Worm (Caenorhabditis elegans) whole organism, mixed stage, embryonic: Measurements from ENCODE around the gene sec-16A.1.
A peak's percentile ranks its signal among the peaks of the same experiment; 100 is the strongest.

ENCODE experiments used
- M03D4.4 ChIP-seq: sonication (generic microtip); optimal IDR thresholded peaks from 2 replicates; lab custom pipeline; 2017; ENCODE audit warnings: mild to moderate bottlenecking, missing genetic modification characterization, missing compliant biosample characterization
- bed-3 ChIP-seq: fragments of 200-800 bp; sonication (Bioruptor generic); optimal IDR thresholded peaks from 3 replicates; lab custom pipeline; 2018; ENCODE audit warnings: mild to moderate bottlenecking, missing genetic modification characterization, moderate library complexity, missing compliant biosample characterization
- blmp-1 ChIP-seq: fragments of 150-350 bp; optimal IDR thresholded peaks from 2 replicates; lab custom pipeline; 2014; ENCODE audit warnings: missing biosample characterization, missing genetic modification characterization
- ceh-39 ChIP-seq: fragments of 150-350 bp; optimal IDR thresholded peaks from 2 replicates; lab custom pipeline; 2014; ENCODE audit warnings: missing biosample characterization, missing genetic modification characterization
- ceh-43 ChIP-seq: fragments of 200-800 bp; sonication (Bioruptor generic); optimal IDR thresholded peaks from 2 replicates; lab custom pipeline; 2018; ENCODE audit warnings: mild to moderate bottlenecking, missing genetic modification characterization, moderate library complexity, missing compliant biosample characterization
- ceh-83 ChIP-seq: fragments of 200-800 bp; sonication (Bioruptor generic); optimal IDR thresholded peaks from 2 replicates; lab custom pipeline; 2018; ENCODE audit warnings: mild to moderate bottlenecking, missing genetic modification characterization, missing compliant biosample characterization
- ces-1 ChIP-seq: fragments of 150-350 bp; optimal IDR thresholded peaks from 2 replicates; lab custom pipeline; 2014; ENCODE audit warnings: missing biosample characterization, missing genetic modification reagents, missing genetic modification characterization
- cnd-1 ChIP-seq: fragments of 200-800 bp; sonication (Bioruptor generic); optimal IDR thresholded peaks from 2 replicates; lab custom pipeline; 2018; ENCODE audit warnings: mild to moderate bottlenecking, missing genetic modification characterization, missing compliant biosample characterization
- drap-1 ChIP-seq: fragments of 200-800 bp; sonication (Bioruptor generic); optimal IDR thresholded peaks from 3 replicates; lab custom pipeline; 2018; ENCODE audit warnings: mild to moderate bottlenecking, missing genetic modification characterization, missing compliant biosample characterization
- elt-1 ChIP-seq: sonication (generic microtip); optimal IDR thresholded peaks from 2 replicates; lab custom pipeline; 2017; ENCODE audit warnings: missing genetic modification characterization, mild to moderate bottlenecking, missing compliant biosample characterization, antibody characterized with exemption, moderate library complexity, borderline replicate concordance; ENCODE audit not compliant: insufficient read depth
- elt-3 ChIP-seq: fragments of 150-350 bp; optimal IDR thresholded peaks from 2 replicates; lab custom pipeline; 2014; ENCODE audit warnings: missing biosample characterization, missing genetic modification characterization
- flh-1 ChIP-seq: fragments of 200-800 bp; sonication (Bioruptor generic); optimal IDR thresholded peaks from 2 replicates; lab custom pipeline; 2018; ENCODE audit warnings: mild to moderate bottlenecking, missing genetic modification characterization, moderate library complexity, missing compliant biosample characterization
- ham-2 ChIP-seq: fragments of 200-800 bp; sonication (Bioruptor generic); optimal IDR thresholded peaks from 2 replicates; lab custom pipeline; 2018; ENCODE audit warnings: mild to moderate bottlenecking, missing genetic modification characterization, missing compliant biosample characterization
- hlh-1 ChIP-seq: fragments of 150-350 bp; optimal IDR thresholded peaks from 2 replicates; lab custom pipeline; 2014; ENCODE audit warnings: missing biosample characterization, missing genetic modification reagents, missing genetic modification characterization
- lin-13 ChIP-seq: fragments of 150-350 bp; optimal IDR thresholded peaks from 2 replicates; lab custom pipeline; 2014; ENCODE audit warnings: missing biosample characterization, missing genetic modification characterization
- lin-32 ChIP-seq: fragments of 200-800 bp; sonication (Bioruptor generic); optimal IDR thresholded peaks from 2 replicates; lab custom pipeline; 2018; ENCODE audit warnings: mild to moderate bottlenecking, missing genetic modification characterization, missing compliant biosample characterization
- lsy-2 ChIP-seq: fragments of 150-350 bp; optimal IDR thresholded peaks from 2 replicates; lab custom pipeline; 2014; ENCODE audit warnings: missing biosample characterization, missing genetic modification characterization
- mab-5 ChIP-seq: fragments of 150-350 bp; optimal IDR thresholded peaks from 2 replicates; lab custom pipeline; 2014; ENCODE audit warnings: missing biosample characterization, missing genetic modification characterization
- mep-1 ChIP-seq: fragments of 150-350 bp; optimal IDR thresholded peaks from 2 replicates; lab custom pipeline; 2017; ENCODE audit warnings: missing biosample characterization, missing genetic modification reagents, missing genetic modification characterization, inconsistent platforms
- mls-2 ChIP-seq: sonication (generic microtip); optimal IDR thresholded peaks from 2 replicates; lab custom pipeline; 2016; ENCODE audit warnings: mild to moderate bottlenecking, missing genetic modification characterization, moderate library complexity, missing compliant biosample characterization
- nhr-12 ChIP-seq: fragments of 150-350 bp; optimal IDR thresholded peaks from 2 replicates; lab custom pipeline; 2014; ENCODE audit warnings: missing biosample characterization, missing genetic modification characterization
- nhr-2 ChIP-seq: fragments of 150-350 bp; optimal IDR thresholded peaks from 2 replicates; lab custom pipeline; 2014; ENCODE audit warnings: missing biosample characterization, missing genetic modification characterization
- nhr-28 ChIP-seq: fragments of 150-350 bp; optimal IDR thresholded peaks from 2 replicates; lab custom pipeline; 2014; ENCODE audit warnings: missing biosample characterization, missing genetic modification characterization
- nhr-76 ChIP-seq: sonication (generic microtip); optimal IDR thresholded peaks from 2 replicates; lab custom pipeline; 2017; ENCODE audit warnings: missing biosample characterization, missing genetic modification characterization
- pha-4 ChIP-seq: fragments of 150-350 bp; optimal IDR thresholded peaks from 2 replicates; lab custom pipeline; 2018; ENCODE audit warnings: missing biosample characterization, missing genetic modification reagents, missing genetic modification characterization
- snpc-4 ChIP-seq: fragments of 150-350 bp; optimal IDR thresholded peaks from 2 replicates; lab custom pipeline; 2014; ENCODE audit warnings: missing biosample characterization, missing genetic modification characterization
- sptf-1 ChIP-seq: sonication (generic microtip); optimal IDR thresholded peaks from 2 replicates; lab custom pipeline; 2017; ENCODE audit warnings: mild to moderate bottlenecking, missing genetic modification characterization, moderate library complexity, missing compliant biosample characterization
- tbx-8 ChIP-seq: fragments of 200-800 bp; sonication (Bioruptor generic); optimal IDR thresholded peaks from 2 replicates; lab custom pipeline; 2018; ENCODE audit warnings: mild to moderate bottlenecking, missing genetic modification characterization, moderate library complexity, missing compliant biosample characterization
- unc-120 ChIP-seq: sonication (generic microtip); optimal IDR thresholded peaks from 2 replicates; lab custom pipeline; 2017; ENCODE audit warnings: missing genetic modification characterization, missing compliant biosample characterization; ENCODE audit not compliant: poor library complexity, severe bottlenecking
- unc-62 ChIP-seq: fragments of 150-350 bp; optimal IDR thresholded peaks from 2 replicates; lab custom pipeline; 2014; ENCODE audit warnings: missing biosample characterization, missing genetic modification reagents, missing genetic modification characterization
- zip-8 ChIP-seq: fragments of 150-350 bp; optimal IDR thresholded peaks from 2 replicates; lab custom pipeline; 2014; ENCODE audit warnings: missing biosample characterization, missing genetic modification characterization
- ztf-11 ChIP-seq: fragments of 150-350 bp; optimal IDR thresholded peaks from 2 replicates; lab custom pipeline; 2014; ENCODE audit warnings: missing biosample characterization, missing genetic modification characterization

Gene sec-16A.1

DNA sequence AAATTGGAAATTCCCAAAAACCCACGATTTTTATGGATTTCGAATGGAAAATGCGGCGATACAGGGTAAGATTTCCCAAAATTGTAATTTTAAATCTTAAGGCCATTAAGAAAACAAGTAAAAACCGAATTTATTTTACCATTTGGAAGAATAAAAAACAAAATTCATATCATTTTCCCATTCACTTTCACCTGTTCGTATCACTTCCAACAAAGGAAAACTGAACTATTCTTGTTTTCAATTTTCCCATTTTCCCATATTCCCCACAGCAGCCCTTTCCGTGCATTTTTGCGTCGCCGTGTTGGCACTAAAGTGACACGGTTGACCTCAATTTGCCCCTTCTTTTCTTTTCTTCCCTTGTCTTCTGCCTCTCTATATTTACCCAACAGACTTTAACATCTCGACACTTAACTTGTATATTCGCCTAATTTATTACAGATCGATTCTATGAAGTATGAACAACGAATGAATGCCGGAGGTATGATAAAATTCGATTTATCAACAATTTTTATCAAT lies at the start of gene sec-16A.1:
TSS of gene sec-16A.1 (plus strand) at position 51 of the 516 bp plus-strand sequence.
- TF ChIP-seq nhr-2 (tag; lab: Kevin White, UChicago): peak; percentile 65
- no peak for TF ChIP-seq drap-1 (GFP tag; lab: Kevin White, UChicago)
- peak; percentile 8 for TF ChIP-seq lsy-2 (tag; lab: Kevin White, UChicago)
- no peak for TF ChIP-seq zip-8 (tag; lab: Kevin White, UChicago)

DNA sequence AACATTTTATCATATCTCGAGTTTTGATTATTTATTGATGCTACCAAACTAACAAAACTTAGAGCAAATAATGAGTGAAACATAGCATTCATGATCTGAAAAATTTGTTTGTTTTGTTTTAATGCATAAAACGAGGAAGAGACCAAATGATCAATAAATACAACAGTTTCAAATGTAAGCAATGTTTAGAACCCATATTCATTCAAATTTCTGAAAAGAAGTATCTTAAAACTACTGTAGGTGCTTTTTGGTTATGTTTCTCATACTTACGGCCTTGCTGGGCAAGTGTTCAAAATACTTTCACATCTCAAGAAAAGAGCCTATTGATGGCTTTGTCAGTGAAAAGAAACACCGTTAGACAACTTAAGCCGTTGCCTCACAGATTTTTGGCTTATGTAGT lies 47.9 kb upstream of the sec-16A.1 start, which contains the start of gene F02A9.1:
TSS of gene F02A9.1 (minus strand) at position 101 of the 400 bp plus-strand sequence.
- TF ChIP-seq ham-2 (GFP tag; lab: Kevin White, UChicago): no peak
- TF ChIP-seq, all 35 proteins: peak for 0

DNA sequence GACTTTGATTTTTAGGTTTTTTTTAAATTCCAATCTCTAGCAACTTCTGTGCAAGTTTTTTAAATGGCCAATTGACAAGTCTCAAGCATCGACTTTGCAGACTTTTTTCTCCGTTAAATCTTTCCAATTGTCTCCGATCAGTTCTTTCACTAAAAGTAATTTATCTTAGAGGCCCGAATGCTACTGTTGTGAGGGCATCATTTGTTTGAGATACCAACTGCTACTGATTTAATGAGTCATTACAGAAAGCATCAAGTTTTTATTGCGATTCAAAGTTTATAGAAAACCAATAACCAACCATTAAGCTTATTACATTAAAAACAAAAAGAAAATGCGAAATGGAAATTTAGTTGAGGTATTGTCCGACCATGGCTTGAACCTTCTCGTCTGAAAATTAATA lies 45.5 kb upstream of the sec-16A.1 start:
- TF ChIP-seq mls-2 (tag; lab: Kevin White, UChicago) (peak; percentile 2), ces-1 (no peak)
- TF ChIP-seq, all 35 proteins: peak for 1

- no peak for TF ChIP-seq nhr-76
- TF ChIP-seq hlh-1 (tag; lab: Kevin White, UChicago): peak; percentile 57
- TF ChIP-seq lin-32 (GFP tag; lab: Kevin White, UChicago): no peak
- no peak for TF ChIP-seq mep-1
- TF ChIP-seq flh-1 (GFP tag; lab: Kevin White, UChicago): no peak
- TF ChIP-seq nhr-2 (tag; lab: Kevin White, UChicago): no peak
- peak; percentile 63 for TF ChIP-seq unc-120 (tag; lab: Kevin White, UChicago)
- no peak for TF ChIP-seq zip-8 (tag; lab: Kevin White, UChicago)
- no peak for TF ChIP-seq mls-2 (tag; lab: Kevin White, UChicago)
- no peak for TF ChIP-seq elt-3 (tag; lab: Kevin White, UChicago)
- TF ChIP-seq unc-62: peak; percentile 58
- no peak for TF ChIP-seq elt-1 (tag; lab: Kevin White, UChicago)
- no peak for TF ChIP-seq blmp-1 (tag; lab: Kevin White, UChicago)
- TF ChIP-seq lin-13: no peak
- no peak for TF ChIP-seq ces-1
- no peak for TF ChIP-seq ztf-11 (tag; lab: Kevin White, UChicago)
- no peak for TF ChIP-seq tbx-8
- peak; percentile 8 for TF ChIP-seq M03D4.4
- no peak for TF ChIP-seq snpc-4
- TF ChIP-seq bed-3: no peak
- TF ChIP-seq ceh-43: no peak
- no peak for TF ChIP-seq nhr-12 (tag; lab: Kevin White, UChicago)
- no peak for TF ChIP-seq lsy-2 (tag; lab: Kevin White, UChicago)
- TF ChIP-seq nhr-28 (tag; lab: Kevin White, UChicago): no peak
- TF ChIP-seq cnd-1 (tag; lab: Kevin White, UChicago): no peak
- no peak for TF ChIP-seq sptf-1 (tag; lab: Kevin White, UChicago)
- no peak for TF ChIP-seq mab-5 (tag; lab: Kevin White, UChicago)
- no peak for TF ChIP-seq ceh-39 (tag; lab: Kevin White, UChicago)
Observed at ce11 chrIII:9081055-9081454, 44.6 kb upstream of the sec-16A.1 start, which contains the start of gene far-1. far-1 (minus strand) TSS chrIII:9081179.

DNA sequence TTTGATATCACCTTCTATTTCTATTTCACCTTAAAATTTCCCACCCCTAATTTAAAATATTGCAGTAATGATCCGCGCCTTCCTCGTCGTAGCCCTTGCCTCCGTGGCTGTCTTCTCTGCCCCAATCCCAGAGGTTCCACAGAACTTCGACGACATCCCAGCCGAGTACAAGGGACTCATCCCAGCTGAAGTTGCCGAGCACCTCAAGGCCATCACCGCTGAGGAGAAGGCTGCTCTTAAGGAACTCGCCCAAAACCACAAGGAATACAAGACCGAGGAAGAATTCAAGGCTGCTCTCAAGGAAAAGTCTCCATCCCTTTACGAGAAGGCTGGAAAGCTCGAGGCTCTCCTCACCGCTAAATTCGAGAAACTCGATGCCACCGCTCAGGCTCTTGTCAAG lies 43.9 kb upstream of the sec-16A.1 start, which contains the start of gene far-2:
TSS of gene far-2 (plus strand) at position 66 of the 400 bp plus-strand sequence.
- TF ChIP-seq pha-4 (tag; lab: Kevin White, UChicago) (no peak), ceh-83 (GFP tag; lab: Kevin White, UChicago) (no peak), blmp-1 (tag; lab: Kevin White, UChicago) (no peak), sptf-1 (tag; lab: Kevin White, UChicago) (no peak), ces-1 (no peak), ceh-43 (no peak), nhr-28 (tag; lab: Kevin White, UChicago) (no peak), lsy-2 (tag; lab: Kevin White, UChicago) (no peak), mls-2 (tag; lab: Kevin White, UChicago) (no peak), snpc-4 (no peak), ham-2 (GFP tag; lab: Kevin White, UChicago) (no peak), drap-1 (GFP tag; lab: Kevin White, UChicago) (no peak), bed-3 (no peak), ceh-39 (tag; lab: Kevin White, UChicago) (no peak), zip-8 (tag; lab: Kevin White, UChicago) (no peak), nhr-12 (tag; lab: Kevin White, UChicago) (no peak), hlh-1 (tag; lab: Kevin White, UChicago) (no peak)
